2 fruit fly cellular contexts compared by ENCODE assay signal in the genomic region with DNA sequence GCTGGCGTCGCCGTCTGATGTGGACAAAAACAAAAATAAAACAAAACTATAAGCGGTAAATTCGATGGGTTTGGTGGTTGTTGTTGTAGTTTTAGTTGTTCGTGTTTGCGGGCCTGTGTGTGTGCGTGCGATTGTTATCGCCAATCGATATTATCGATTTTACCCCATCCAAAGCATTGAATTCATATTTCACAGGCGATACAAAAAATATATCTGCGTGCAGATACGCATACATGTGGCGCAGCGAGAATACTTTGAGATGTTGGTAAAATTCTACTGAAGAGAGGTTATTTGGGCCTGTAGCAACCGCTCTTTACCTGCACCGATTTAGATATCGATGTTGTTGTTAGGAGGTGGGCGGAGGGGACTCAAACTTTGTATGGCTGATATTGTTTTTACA.
TF ChIP-seq lines count a peak whose summit lies in the region.

No protein-coding gene starts in this region.

- no peak for TF ChIP-seq CTCF in whole organism, embryonic (GFP tag; optimal IDR thresholded peaks at IDR 0.05; lab: Kevin White, UChicago)

TF ChIP-seq in whole organism, embryonic, 481 proteins besides CTCF, POLR2A, EP300 and RAD21 (continues in another document):
- TF ChIP-seq Dll (GFP tag; IDR thresholded peaks at IDR 0.05; lab: Robert Waterston, UW; ENCODE audit: partially characterized antibody) (peak; percentile 37; the same call in 1 of the 4 replicates), ato (GFP tag; IDR thresholded peaks at IDR 0.05; lab: Robert Waterston, UW; ENCODE audit: partially characterized antibody) (no peak), CG6791 (GFP tag; IDR thresholded peaks at IDR 0.05; lab: Robert Waterston, UW; ENCODE audit: partially characterized antibody) (0 out of 3 replicates have a peak, but pooled peaks have one; percentile 23), sug (tag; optimal IDR thresholded peaks at IDR 0.05; lab: Kevin White, UChicago) (no peak), CG8290 (GFP tag; optimal IDR thresholded peaks at IDR 0.05; lab: Kevin White, UChicago) (no peak), CG8290 (tag; optimal IDR thresholded peaks at IDR 0.05; lab: Kevin White, UChicago) (peak in 1 of 2 experiments; percentile 14), Med (GFP tag; lab: Kevin White, UChicago) (peak; percentile 61), CG16813 (GFP tag; IDR thresholded peaks at IDR 0.05; lab: Robert Waterston, UW; ENCODE audit: partially characterized antibody) (peak; percentile 47; the same call in 2 of the 3 replicates), Taf1 (GFP tag; IDR thresholded peaks at IDR 0.05; lab: Robert Waterston, UW) (no peak), GATAe (GFP tag; conservative IDR thresholded peaks at IDR 0.05; lab: Robert Waterston, UW) (no peak), CG17385 (GFP tag; optimal IDR thresholded peaks at IDR 0.05; lab: Kevin White, UChicago) (peak; percentile 18), HmgD (GFP tag; optimal IDR thresholded peaks at IDR 0.05; lab: Kevin White, UChicago) (no peak), CG13287 (GFP tag; IDR thresholded peaks at IDR 0.05; lab: Robert Waterston, UW; ENCODE audit: partially characterized antibody) (peak; percentile 43), salm (tag; optimal IDR thresholded peaks at IDR 0.05; lab: Kevin White, UChicago) (no peak), CG2116 (GFP tag; optimal IDR thresholded peaks at IDR 0.05; lab: Kevin White, UChicago) (no peak), tna (GFP tag; IDR thresholded peaks at IDR 0.05; lab: Robert Waterston, UW; ENCODE audit: partially characterized antibody) (peak; percentile 36; the same call in 1 of the 2 replicates), CG12942 (GFP tag; optimal IDR thresholded peaks at IDR 0.05; lab: Kevin White, UChicago) (no peak), NfI (GFP tag; optimal IDR thresholded peaks at IDR 0.05; lab: Kevin White, UChicago) (no peak), Atf6 (GFP tag; IDR thresholded peaks at IDR 0.05; lab: Robert Waterston, UW) (no peak), CG32767 (GFP tag; IDR thresholded peaks at IDR 0.05; lab: Robert Waterston, UW) (no peak), grn (GFP tag; optimal IDR thresholded peaks at IDR 0.05; lab: Kevin White, UChicago) (peak; percentile 44), CG13894 (tag; optimal IDR thresholded peaks at IDR 0.05; lab: Kevin White, UChicago) (peak; percentile 2), CG17912 (GFP tag; optimal IDR thresholded peaks at IDR 0.05; lab: Kevin White, UChicago) (peak; percentile 35), run (tag; optimal IDR thresholded peaks at IDR 0.05; lab: Kevin White, UChicago) (no peak), bbx (GFP tag; IDR thresholded peaks at IDR 0.05; lab: Robert Waterston, UW; ENCODE audit: partially characterized antibody) (peak; percentile 38; the same call in 1 of the 2 replicates), tap (tag; optimal IDR thresholded peaks at IDR 0.05; lab: Kevin White, UChicago) (no peak), unc-4 (GFP tag; IDR thresholded peaks at IDR 0.05; lab: Robert Waterston, UW; ENCODE audit: partially characterized antibody) (peak; percentile 47; the same call in 1 of the 2 replicates), zfh2 (GFP tag; optimal IDR thresholded peaks at IDR 0.05; lab: Kevin White, UChicago) (no peak), unpg (GFP tag; optimal IDR thresholded peaks at IDR 0.05; lab: Kevin White, UChicago) (no peak), CG5180 (GFP tag; optimal IDR thresholded peaks at IDR 0.05; lab: Kevin White, UChicago) (peak; percentile 14), bigmax (GFP tag; optimal IDR thresholded peaks at IDR 0.05; lab: Kevin White, UChicago) (no peak), cg (GFP tag; optimal IDR thresholded peaks at IDR 0.05; lab: Kevin White, UChicago) (peak; percentile 12), onecut (GFP tag; IDR thresholded peaks at IDR 0.05; lab: Robert Waterston, UW) (peak; percentile 97), CG4360 (GFP tag; IDR thresholded peaks at IDR 0.05; lab: Robert Waterston, UW) (peak; percentile 88), stwl (tag; optimal IDR thresholded peaks at IDR 0.05; lab: Kevin White, UChicago) (peak; percentile 14), sr (GFP tag; IDR thresholded peaks at IDR 0.05; lab: Robert Waterston, UW) (no peak), CG12299 (tag; optimal IDR thresholded peaks at IDR 0.05; lab: Kevin White, UChicago) (no peak), CG14441 (GFP tag; IDR thresholded peaks at IDR 0.05; lab: Robert Waterston, UW) (0 out of 2 replicates have a peak, but pooled peaks have one; percentile 8), tio (GFP tag; optimal IDR thresholded peaks at IDR 0.05; lab: Kevin White, UChicago) (no peak), CG11093 (GFP tag; IDR thresholded peaks at IDR 0.05; lab: Robert Waterston, UW) (no peak), ems (GFP tag; optimal IDR thresholded peaks at IDR 0.05; lab: Kevin White, UChicago) (no peak)

TF ChIP-seq in whole organism, prepupa, 60 proteins besides CTCF, POLR2A, EP300 and RAD21:
- TF ChIP-seq Eip78C (GFP tag; lab: Kevin White, UChicago) = peak; percentile 23
- no peak for TF ChIP-seq esn (GFP tag; optimal IDR thresholded peaks at IDR 0.05; lab: Kevin White, UChicago)
TF ChIP-seq in whole organism, prepupa: peak in this region for 1.
